Worm (Caenorhabditis elegans): Measurements from ENCODE around the gene grl-3.

The grl-3 gene

DNA sequence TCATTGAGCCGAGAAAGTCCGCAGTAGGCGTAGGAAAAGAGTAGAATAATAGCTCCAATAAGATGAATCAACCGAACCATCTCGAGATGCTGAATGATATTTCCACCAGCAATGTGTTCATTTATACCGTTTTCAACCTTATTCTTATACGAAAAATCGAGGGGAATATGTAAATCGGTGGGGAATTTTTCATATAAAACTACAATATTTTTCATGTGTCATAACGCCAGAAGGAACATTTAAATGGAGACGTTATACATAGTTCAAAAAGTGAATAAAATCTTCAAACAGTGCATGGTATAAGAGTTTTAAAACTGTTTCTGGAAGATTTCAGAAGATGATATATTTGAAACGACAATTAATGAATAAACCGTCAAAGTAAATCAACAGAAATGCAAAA lies 8.7 kb upstream of the grl-3 start, which contains the start of gene nas-19:
nas-19 (minus strand) TSS at position 101 of the 400 bp plus-strand sequence.
- no peak for TF ChIP-seq zag-1 (tag; optimal IDR thresholded peaks at IDR 0.05)
- TF ChIP-seq ztf-11 (tag; optimal IDR thresholded peaks at IDR 0.05), result no peak
- no peak for TF ChIP-seq hmg-11 (tag; optimal IDR thresholded peaks at IDR 0.05)
- no peak for TF ChIP-seq nhr-28 (tag; optimal IDR thresholded peaks at IDR 0.05)
- TF ChIP-seq nhr-25 (tag; optimal IDR thresholded peaks at IDR 0.05), result no peak
- TF ChIP-seq mdl-1 (tag; optimal IDR thresholded peaks at IDR 0.05), result no peak
- TF ChIP-seq pha-4 (tag; optimal IDR thresholded peaks at IDR 0.05), result no peak
- TF ChIP-seq egl-5 (tag; optimal IDR thresholded peaks at IDR 0.05), result no peak
- no peak for TF ChIP-seq nhr-23 (tag; optimal IDR thresholded peaks at IDR 0.05)

DNA sequence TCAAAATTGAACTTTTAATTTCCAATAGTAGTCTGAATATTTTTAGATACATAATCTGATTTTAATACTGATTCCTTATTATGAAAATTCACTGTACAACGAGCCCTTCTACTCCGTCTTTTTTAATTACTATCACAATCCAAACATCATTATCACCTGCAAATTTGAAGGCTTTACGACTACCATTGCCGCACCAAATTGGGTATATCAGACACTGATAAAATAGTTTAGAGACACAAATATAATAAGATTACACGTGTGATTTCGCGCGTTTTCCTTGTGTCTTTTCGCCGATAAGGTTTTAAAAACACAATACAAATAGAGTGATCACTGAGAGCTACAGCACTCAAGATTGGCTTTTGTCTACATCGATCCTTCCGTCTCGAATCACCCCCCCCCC lies 8.3 kb upstream of the grl-3 start:
- TF ChIP-seq elt-2 (tag; optimal IDR thresholded peaks at IDR 0.05) (peak; percentile 81), pqm-1 (tag; optimal IDR thresholded peaks at IDR 0.05) (peak; percentile 76), fkh-10 (GFP tag; optimal IDR thresholded peaks at IDR 0.05) (no peak)

DNA sequence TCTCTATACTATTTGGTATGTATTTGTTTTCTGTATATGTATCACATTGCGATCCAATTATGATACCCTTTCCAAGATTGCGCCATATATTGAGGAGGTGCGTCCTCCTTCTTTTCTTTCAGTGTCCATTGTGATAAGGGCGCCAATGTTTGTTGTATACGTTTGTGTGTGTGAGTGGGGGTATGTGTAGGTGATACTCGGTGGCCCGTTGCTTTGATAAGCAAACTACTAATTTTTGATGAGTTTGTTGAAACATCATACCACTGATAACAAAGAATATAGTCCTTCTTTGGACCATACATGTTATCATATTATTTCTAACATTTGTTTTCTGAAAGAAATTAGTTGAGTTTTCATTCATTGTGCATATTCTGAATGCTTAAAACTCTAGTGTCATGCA lies 7.6 kb upstream of the grl-3 start:
- TF ChIP-seq nhr-77 (tag; optimal IDR thresholded peaks at IDR 0.05) (no peak), pqm-1 (tag; optimal IDR thresholded peaks at IDR 0.05) (peak; percentile 64), elt-2 (tag; optimal IDR thresholded peaks at IDR 0.05) (peak; percentile 90)

DNA sequence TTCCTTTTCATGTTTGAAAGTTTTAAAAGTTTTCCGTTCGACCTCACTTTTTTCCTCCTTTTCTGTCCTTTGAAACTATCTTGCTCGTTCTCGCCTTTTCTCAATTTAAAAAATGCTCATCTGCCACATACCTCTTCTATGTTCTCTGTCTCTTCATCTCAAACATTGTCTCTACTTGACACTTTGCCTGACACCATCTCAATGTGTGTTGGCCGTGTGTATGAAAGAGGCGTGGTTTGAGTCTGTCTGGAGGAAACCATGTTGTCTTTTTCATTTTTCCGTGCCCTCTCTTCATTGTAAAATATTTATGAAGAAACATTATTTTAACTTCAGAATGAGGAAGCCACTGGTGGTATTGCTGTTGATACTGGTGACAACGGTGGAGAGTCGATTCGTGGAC lies 4.1 kb upstream of the grl-3 start, which contains the start of gene K03B8.6:
K03B8.6 (plus strand) TSS at position 334 of the 400 bp plus-strand sequence.
- no peak for TF ChIP-seq mml-1 (tag; optimal IDR thresholded peaks at IDR 0.05)

DNA sequence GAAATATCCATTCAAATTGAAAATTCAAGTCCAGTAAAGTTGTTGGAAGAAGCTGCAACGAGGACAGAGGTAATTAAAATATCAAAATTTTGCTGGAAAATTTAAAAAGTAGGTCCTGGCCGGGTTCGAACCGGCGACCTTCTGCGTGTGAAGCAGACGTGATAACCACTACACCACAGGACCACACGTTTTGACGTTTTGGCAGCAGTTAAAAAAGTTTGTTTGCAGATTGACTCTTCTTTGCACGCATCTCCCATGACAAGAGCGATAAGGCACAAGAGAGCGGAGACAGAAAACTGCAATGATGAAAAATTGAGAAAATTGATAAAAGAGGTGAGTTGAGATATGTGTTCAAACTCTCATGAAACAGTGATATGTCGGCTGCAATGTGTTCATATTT lies 814 bp downstream of the grl-3 start:
- TF ChIP-seq pqm-1 (tag; optimal IDR thresholded peaks at IDR 0.05) (peak; percentile 60), lin-39 (tag; optimal IDR thresholded peaks at IDR 0.05) (no peak), elt-2 (tag; optimal IDR thresholded peaks at IDR 0.05) (peak; percentile 79), nhr-43 (tag; optimal IDR thresholded peaks at IDR 0.05; ENCODE audit: poor library complexity, severe bottlenecking) (no peak), snpc-4 (tag; optimal IDR thresholded peaks at IDR 0.05) (peak; percentile 14), lsy-12 (tag; optimal IDR thresholded peaks at IDR 0.05) (peak; percentile 2), jun-1 (tag; optimal IDR thresholded peaks at IDR 0.05) (peak; percentile 58), fos-1 (tag; optimal IDR thresholded peaks at IDR 0.05) (no peak), fkh-2 (tag; optimal IDR thresholded peaks at IDR 0.05) (no peak)

DNA sequence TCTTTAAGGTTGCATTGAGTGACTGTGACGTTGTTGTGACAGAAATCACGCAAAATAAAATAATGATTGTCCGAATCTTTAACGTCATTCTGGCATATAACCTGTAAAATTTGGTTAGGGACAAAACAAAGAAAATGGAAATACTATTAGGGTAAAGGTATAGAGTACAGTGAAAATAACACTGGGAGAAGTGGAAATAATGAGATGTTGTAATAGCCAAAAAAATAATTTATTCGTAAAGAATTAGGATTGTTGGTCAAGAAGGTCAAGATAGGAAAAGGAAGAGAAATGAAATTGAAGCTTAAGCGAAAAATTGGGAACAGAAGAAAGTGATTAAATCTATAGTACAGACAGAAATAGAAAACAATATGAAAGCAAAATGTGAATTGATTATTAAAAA lies 3.7 kb downstream of the grl-3 start, which contains the start of gene deg-3:
deg-3 (minus strand) TSS at position 101 of the 400 bp plus-strand sequence.
- TF ChIP-seq zag-1 (tag; optimal IDR thresholded peaks at IDR 0.05), result no peak
- no peak for TF ChIP-seq pha-4 (tag; optimal IDR thresholded peaks at IDR 0.05)
- no peak for TF ChIP-seq egl-5 (tag; optimal IDR thresholded peaks at IDR 0.05)
- no peak for TF ChIP-seq fkh-2 (tag; optimal IDR thresholded peaks at IDR 0.05)
- TF ChIP-seq tbx-2 (tag; optimal IDR thresholded peaks at IDR 0.05), result no peak
- TF ChIP-seq jun-1 (tag; optimal IDR thresholded peaks at IDR 0.05), result no peak
- TF ChIP-seq elt-2 (tag; optimal IDR thresholded peaks at IDR 0.05), result no peak
- TF ChIP-seq elt-1 (tag; optimal IDR thresholded peaks at IDR 0.05), result no peak
- TF ChIP-seq nhr-25 (tag; optimal IDR thresholded peaks at IDR 0.05), result no peak
- no peak for TF ChIP-seq mdl-1 (tag; optimal IDR thresholded peaks at IDR 0.05)
- no peak for TF ChIP-seq elt-3 (tag; optimal IDR thresholded peaks at IDR 0.05)

DNA sequence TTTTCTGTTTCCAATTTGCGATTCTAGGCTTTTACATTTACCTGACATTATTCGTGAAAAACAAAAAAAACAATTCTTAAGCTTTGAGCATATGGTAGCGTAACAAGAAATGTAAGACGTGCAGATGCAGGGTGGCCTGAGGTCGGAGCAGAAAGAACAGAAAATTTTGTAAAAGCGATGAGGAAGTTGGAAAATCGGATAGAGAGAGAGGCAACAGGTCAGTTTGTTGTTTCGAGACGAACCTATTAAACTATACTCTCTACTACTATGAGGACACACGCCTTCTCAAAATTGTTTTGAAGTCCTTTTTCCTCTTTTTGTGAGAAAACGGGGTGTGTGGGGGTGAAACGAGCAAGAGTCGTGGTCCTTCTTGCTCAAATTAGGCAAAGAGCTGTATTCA lies 10.3 kb downstream of the grl-3 start, which contains the start of gene des-2:
des-2 (minus strand) TSS at position 101 of the 400 bp plus-strand sequence.
- TF ChIP-seq unc-39 (tag; optimal IDR thresholded peaks at IDR 0.05), result no peak
- TF ChIP-seq elt-2 (tag; optimal IDR thresholded peaks at IDR 0.05), result no peak
- TF ChIP-seq ama-1 (optimal IDR thresholded peaks at IDR 0.05), result no peak
- TF ChIP-seq mdl-1 (tag; optimal IDR thresholded peaks at IDR 0.05), result no peak
- no peak for TF ChIP-seq nhr-77 (tag; optimal IDR thresholded peaks at IDR 0.05)
- no peak for TF ChIP-seq ztf-11 (tag; optimal IDR thresholded peaks at IDR 0.05)
- TF ChIP-seq pha-4 (tag; optimal IDR thresholded peaks at IDR 0.05), result no peak
- no peak for TF ChIP-seq nhr-67 (tag; optimal IDR thresholded peaks at IDR 0.05)
- TF ChIP-seq zag-1 (tag; optimal IDR thresholded peaks at IDR 0.05), result no peak
- TF ChIP-seq aly-2 (tag; optimal IDR thresholded peaks at IDR 0.05), result no peak
- no peak for TF ChIP-seq nfya-1 (tag; optimal IDR thresholded peaks at IDR 0.05; ENCODE audit: insufficient read depth)
- no peak for TF ChIP-seq snpc-4 (tag; optimal IDR thresholded peaks at IDR 0.05)
- TF ChIP-seq ceh-16 (tag; optimal IDR thresholded peaks at IDR 0.05), result no peak
- TF ChIP-seq lin-39 (tag; optimal IDR thresholded peaks at IDR 0.05), result no peak
- no peak for TF ChIP-seq tbx-2 (tag; optimal IDR thresholded peaks at IDR 0.05)
- TF ChIP-seq ceh-9 (tag; optimal IDR thresholded peaks at IDR 0.05), result no peak

Measured in whole organism, L3 larva.